Fruit fly (Drosophila melanogaster): ENCODE results near the gene Atac1.

Gene Atac1

DNA sequence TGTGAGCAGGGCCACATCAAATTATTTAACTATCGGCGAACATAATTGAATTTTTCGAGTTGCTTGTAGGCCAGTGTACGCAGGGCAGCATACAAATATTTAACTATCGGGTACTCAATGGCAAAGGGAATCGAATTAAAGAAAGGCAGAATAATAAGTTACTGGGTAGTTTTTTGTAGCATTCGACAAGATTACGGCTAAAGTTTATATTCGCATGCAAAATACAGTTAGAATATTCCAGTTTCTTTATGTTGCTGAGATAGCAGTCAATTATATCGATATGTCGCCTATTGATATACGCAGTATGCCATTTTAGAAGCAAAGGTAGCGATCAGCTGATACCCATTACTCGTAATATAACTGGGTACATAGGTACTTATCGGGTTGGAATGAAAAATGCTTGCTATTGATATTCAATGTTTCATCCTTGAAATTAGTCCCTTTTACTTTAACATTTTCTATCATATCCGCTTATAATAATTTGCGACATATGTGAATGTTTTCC lies 7.9 kb upstream of the Atac1 start (continued):
- TF ChIP-seq CG6791 (GFP tag; IDR thresholded peaks at IDR 0.05; ENCODE audit: partially characterized antibody) (peak; percentile 66), Dfd (GFP tag; optimal IDR thresholded peaks at IDR 0.05) (no peak), CG32772 (GFP tag; IDR thresholded peaks at IDR 0.05) (peak; percentile 16; the same call in 1 of the 2 replicates), B-H1 (GFP tag; IDR thresholded peaks at IDR 0.05) (no peak; the same call in 2 of the 3 replicates), CG14710 (tag; optimal IDR thresholded peaks at IDR 0.05) (no peak), scrt (GFP tag; optimal IDR thresholded peaks at IDR 0.05) (no peak), CG2116 (GFP tag; optimal IDR thresholded peaks at IDR 0.05) (peak; percentile 92), CG4328 (GFP tag; optimal IDR thresholded peaks at IDR 0.05) (no peak), sim (GFP tag; IDR thresholded peaks at IDR 0.05) (no peak), bowl (GFP tag; IDR thresholded peaks at IDR 0.05) (peak; percentile 21; the same call in 1 of the 2 replicates), CG13624 (GFP tag; optimal IDR thresholded peaks at IDR 0.05) (peak; percentile 88), B-H2 (GFP tag; optimal IDR thresholded peaks at IDR 0.05) (no peak), CG1603 (tag; optimal IDR thresholded peaks at IDR 0.05) (peak; percentile 69), Nf-YC (tag; optimal IDR thresholded peaks at IDR 0.05) (peak; percentile 15), CG4854 (GFP tag; optimal IDR thresholded peaks at IDR 0.05) (peak; percentile 30), Vsx1 (GFP tag; optimal IDR thresholded peaks at IDR 0.05) (no peak), hb (GFP tag; IDR thresholded peaks at IDR 0.05; ENCODE audit: partially characterized antibody) (peak; percentile 25; the same call in 2 of the 3 replicates), salm (tag; optimal IDR thresholded peaks at IDR 0.05) (peak; percentile 35), knrl (GFP tag; IDR thresholded peaks at IDR 0.05; ENCODE audit: partially characterized antibody) (no peak; the same call in 1 of the 3 replicates), pnt (GFP tag; optimal IDR thresholded peaks at IDR 0.05) (no peak), CG3726 (GFP tag; IDR thresholded peaks at IDR 0.05) (no peak), Ets65A (GFP tag) (peak; percentile 89), CG2202 (tag; optimal IDR thresholded peaks at IDR 0.05) (no peak), CG6813 (GFP tag; optimal IDR thresholded peaks at IDR 0.05) (peak; percentile 6), ind (GFP tag; optimal IDR thresholded peaks at IDR 0.05) (peak; percentile 9), CG9797 (GFP tag; optimal IDR thresholded peaks at IDR 0.05) (no peak), gsb (GFP tag; IDR thresholded peaks at IDR 0.05) (no peak), tx (GFP tag; optimal IDR thresholded peaks at IDR 0.05) (peak; percentile 32), kah (GFP tag; optimal IDR thresholded peaks at IDR 0.05) (no peak), trh (GFP tag; optimal IDR thresholded peaks at IDR 0.05) (no peak), Sox100B (GFP tag; optimal IDR thresholded peaks at IDR 0.05) (no peak), twi (tag; optimal IDR thresholded peaks at IDR 0.05) (no peak), Nf-YA (GFP tag; IDR thresholded peaks at IDR 0.05) (0 out of 2 replicates have a peak, but pooled peaks have one; percentile 34), gce (GFP tag; IDR thresholded peaks at IDR 0.05) (no peak), sob (GFP tag; IDR thresholded peaks at IDR 0.05) (no peak; the same call in 1 of the 2 replicates), Hr39 (optimal IDR thresholded peaks at IDR 0.05) (no peak), CG9876 (GFP tag; optimal IDR thresholded peaks at IDR 0.05) (no peak), CG4424 (GFP tag; optimal IDR thresholded peaks at IDR 0.05) (peak; percentile 41), Hr3 (GFP tag; optimal IDR thresholded peaks at IDR 0.05) (no peak), run (tag; optimal IDR thresholded peaks at IDR 0.05) (no peak), phol (tag; optimal IDR thresholded peaks at IDR 0.05) (peak; percentile 55), CG12155 (GFP tag; optimal IDR thresholded peaks at IDR 0.05) (no peak), slp2 (GFP tag; optimal IDR thresholded peaks at IDR 0.05) (no peak), pho (GFP tag; optimal IDR thresholded peaks at IDR 0.05) (peak; percentile 29), ci (GFP tag; IDR thresholded peaks at IDR 0.05) (peak; percentile 81), E2f1 (GFP tag; IDR thresholded peaks at IDR 0.05) (no peak), ac (GFP tag; optimal IDR thresholded peaks at IDR 0.05) (no peak), PHDP (tag; optimal IDR thresholded peaks at IDR 0.05) (peak; percentile 51), lov (optimal IDR thresholded peaks at IDR 0.05) (no peak), lov (GFP tag; IDR thresholded peaks at IDR 0.05) (no peak), fd3F (GFP tag; optimal IDR thresholded peaks at IDR 0.05) (no peak), CG4820 (GFP tag; optimal IDR thresholded peaks at IDR 0.05) (peak; percentile 26)
